Worm (Caenorhabditis elegans): ENCODE measurements around the gene R148.8.

Gene R148.8

DNA sequence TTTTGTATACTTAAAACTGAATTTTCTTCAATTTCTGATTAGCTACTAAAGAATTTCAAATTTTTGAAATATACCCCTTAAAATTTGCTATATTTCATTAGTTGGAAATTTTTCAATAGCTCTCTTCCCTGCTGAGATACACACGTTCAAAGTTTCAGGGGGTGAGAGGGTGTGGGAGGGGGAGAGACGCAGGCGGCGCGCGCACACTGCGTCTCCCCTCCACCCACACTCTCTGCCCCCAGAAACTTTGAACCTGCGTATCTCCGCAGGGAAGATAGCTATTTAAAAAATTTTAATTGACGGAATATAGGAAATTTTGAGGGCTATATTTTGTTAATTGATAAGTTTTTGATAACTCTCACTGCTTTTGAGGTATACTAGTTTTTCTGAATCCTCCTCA, 31.4 kb downstream of the R148.8 start:
- TF ChIP-seq nhr-76 (tag; optimal IDR thresholded peaks at IDR 0.05): no peak

DNA sequence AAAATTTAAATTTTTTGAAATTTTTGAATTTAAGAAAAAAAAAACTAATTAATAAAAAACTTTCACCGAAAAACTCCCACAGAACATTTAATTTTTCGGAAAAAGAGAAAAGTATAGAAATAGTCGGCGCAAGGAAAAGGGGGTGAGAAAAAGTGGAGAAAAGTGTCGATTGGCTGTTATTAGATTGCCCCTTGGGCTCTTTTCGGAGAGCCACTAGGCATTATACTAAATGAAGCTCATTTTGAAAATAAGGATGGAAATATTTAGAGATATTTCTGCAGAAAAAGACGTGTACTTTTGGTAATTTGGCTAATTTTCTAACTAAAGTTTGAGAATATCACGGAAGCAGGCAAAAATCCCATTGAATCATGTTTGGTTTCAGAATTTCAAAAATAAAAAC, 32.8 kb downstream of the R148.8 start:
- TF ChIP-seq tbx-2 (tag; optimal IDR thresholded peaks at IDR 0.05): no peak
- TF ChIP-seq nfya-1 (tag; optimal IDR thresholded peaks at IDR 0.05; ENCODE audit: insufficient read depth): peak; percentile 13
- no peak for TF ChIP-seq lin-15B (tag; optimal IDR thresholded peaks at IDR 0.05)

DNA sequence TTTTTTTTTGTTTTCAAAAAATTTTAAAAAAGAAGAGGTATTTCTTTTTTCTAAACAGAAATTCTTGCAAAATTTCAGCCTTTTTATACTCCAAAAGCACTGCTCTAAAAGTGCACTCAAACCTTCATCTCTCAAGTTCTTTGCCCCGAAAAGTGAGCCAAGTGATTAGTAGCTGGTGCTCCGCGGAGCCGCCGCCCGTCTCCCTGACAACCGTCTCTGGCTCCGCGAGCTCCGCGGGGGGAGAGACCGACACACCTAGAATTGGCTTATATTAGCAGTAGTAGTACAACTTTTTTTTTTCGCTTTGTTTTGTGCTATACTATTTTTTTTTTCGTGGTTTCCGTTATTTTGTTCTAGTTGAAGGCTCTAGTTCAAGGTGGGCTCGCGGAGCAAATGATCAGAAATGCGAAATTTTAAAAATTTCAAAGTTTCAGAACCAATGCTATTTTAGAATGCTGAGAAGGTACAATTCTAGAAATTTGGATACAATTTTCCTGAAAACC, 41.4 kb downstream of the R148.8 start, which contains the start of gene Y53G8AL.1:
Gene Y53G8AL.1, plus strand, starts transcription at position 453 of the 503 bp plus-strand sequence.
- TF ChIP-seq zag-1 (tag; optimal IDR thresholded peaks at IDR 0.05) (no peak), nhr-67 (tag; optimal IDR thresholded peaks at IDR 0.05) (no peak), sea-2 (GFP tag; optimal IDR thresholded peaks at IDR 0.05) (no peak), ztf-4 (tag; optimal IDR thresholded peaks at IDR 0.05) (no peak), unc-62 (GFP tag; optimal IDR thresholded peaks at IDR 0.05) (no peak), ceh-28 (tag; optimal IDR thresholded peaks at IDR 0.05) (no peak), aly-2 (tag; optimal IDR thresholded peaks at IDR 0.05) (no peak), egl-5 (tag; optimal IDR thresholded peaks at IDR 0.05) (no peak)

DNA sequence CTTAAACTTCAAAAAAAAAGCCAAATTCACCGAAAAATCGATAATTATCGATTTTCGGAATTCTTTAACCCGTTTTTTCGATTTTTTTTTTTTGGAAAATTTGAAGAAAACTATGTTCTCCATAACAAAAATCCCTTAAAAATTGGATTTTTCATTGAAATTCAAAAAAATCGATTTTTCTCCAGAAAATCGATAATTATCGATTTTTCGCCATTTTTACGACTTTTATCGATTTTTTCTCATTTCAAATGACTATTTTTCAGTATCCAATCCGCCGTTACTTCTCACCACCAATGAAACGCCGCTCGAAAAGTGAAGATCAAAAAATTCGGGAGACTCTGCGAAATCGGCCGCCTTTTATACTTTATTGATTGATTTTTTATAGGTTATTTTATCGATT, 49.6 kb downstream of the R148.8 start:
- TF ChIP-seq jun-1 (tag; optimal IDR thresholded peaks at IDR 0.05): no peak
- TF ChIP-seq ceh-28 (tag; optimal IDR thresholded peaks at IDR 0.05): peak; percentile 91
- no peak for TF ChIP-seq ceh-16 (tag; optimal IDR thresholded peaks at IDR 0.05)

DNA sequence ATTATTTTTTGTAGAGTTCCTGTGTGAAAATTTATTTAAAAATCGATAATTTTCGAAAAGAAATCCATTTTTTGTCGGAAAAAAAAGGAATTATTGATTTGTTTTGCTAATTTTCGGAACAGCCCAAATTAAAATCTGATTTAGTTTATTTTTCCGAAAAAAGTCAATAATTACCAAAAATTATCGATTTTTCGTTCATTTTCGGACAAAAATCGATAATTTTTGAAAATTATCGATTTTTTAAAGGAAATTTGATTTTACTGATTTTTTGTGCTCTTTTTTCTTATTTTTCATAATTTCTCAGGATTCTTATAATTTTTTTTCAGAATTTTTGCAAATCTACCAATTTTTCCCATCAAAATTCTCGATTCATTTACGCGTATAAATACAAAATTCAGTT, 50.1 kb downstream of the R148.8 start:
- TF ChIP-seq ceh-28 (tag; optimal IDR thresholded peaks at IDR 0.05) (peak; percentile 87), R02D3.7 (tag; optimal IDR thresholded peaks at IDR 0.05) (no peak)
